Worm (Caenorhabditis elegans) whole organism, L2 larva: ENCODE data around the gene Y66D12A.13.

ENCODE experiments used
- C34F6.9 ChIP-seq: fragments of 150-350 bp; optimal IDR thresholded peaks from 2 replicates; lab custom pipeline; 2014; ENCODE audit warnings: missing biosample characterization, missing genetic modification characterization
- alr-1 ChIP-seq: fragments of 150-350 bp; optimal IDR thresholded peaks from 2 replicates; lab custom pipeline; 2014; ENCODE audit warnings: missing biosample characterization, missing genetic modification characterization
- ama-1 ChIP-seq: fragments of 150-350 bp; optimal IDR thresholded peaks from 2 replicates; lab custom pipeline; 2018; ENCODE audit warnings: inconsistent platforms
- elt-1 ChIP-seq: fragments of 150-350 bp; optimal IDR thresholded peaks from 2 replicates; lab custom pipeline; 2014; ENCODE audit warnings: missing biosample characterization, missing genetic modification characterization
- mab-5 ChIP-seq: fragments of 150-350 bp; optimal IDR thresholded peaks from 2 replicates; lab custom pipeline; 2014; ENCODE audit warnings: missing biosample characterization, missing genetic modification characterization
- mdl-1 ChIP-seq, 2 experiments: fragments of 150-350 bp in 1 of 2; sonication (generic microtip) in 1 of 2; optimal IDR thresholded peaks; 2 replicates each; lab custom pipeline; 2017; ENCODE audit warnings: missing biosample characterization in 2 of 2, missing genetic modification characterization in 2 of 2
- nhr-10 ChIP-seq: sonication (generic microtip); optimal IDR thresholded peaks from 2 replicates; lab custom pipeline; 2017; ENCODE audit warnings: missing biosample characterization, missing genetic modification characterization
- skn-1 ChIP-seq: sonication (generic microtip); optimal IDR thresholded peaks from 2 replicates; lab custom pipeline; 2017; ENCODE audit warnings: missing biosample characterization, missing genetic modification characterization
- snpc-4 ChIP-seq: fragments of 150-350 bp; optimal IDR thresholded peaks from 2 replicates; lab custom pipeline; 2014; ENCODE audit warnings: missing biosample characterization, missing genetic modification characterization
- unc-62 ChIP-seq: fragments of 150-350 bp; optimal IDR thresholded peaks from 2 replicates; lab custom pipeline; 2014; ENCODE audit warnings: missing biosample characterization, missing genetic modification reagents, missing genetic modification characterization
- zag-1 ChIP-seq: fragments of 150-350 bp; optimal IDR thresholded peaks from 2 replicates; lab custom pipeline; 2014; ENCODE audit warnings: missing biosample characterization, missing genetic modification characterization
- ztf-11 ChIP-seq: sonication (generic microtip); optimal IDR thresholded peaks from 2 replicates; lab custom pipeline; 2017; ENCODE audit warnings: missing biosample characterization, missing genetic modification characterization

- TF ChIP-seq unc-62 (GFP tag; lab: Kevin White, UChicago) (no peak), snpc-4 (tag; lab: Kevin White, UChicago) (no peak), skn-1 (tag; lab: Kevin White, UChicago) (no peak), ama-1 (no peak), nhr-10 (tag; lab: Kevin White, UChicago) (no peak), alr-1 (no peak), elt-1 (tag; lab: Kevin White, UChicago) (no peak), C34F6.9 (tag; lab: Kevin White, UChicago) (no peak), zag-1 (tag; lab: Kevin White, UChicago) (no peak), mab-5 (tag; lab: Kevin White, UChicago) (no peak), ztf-11 (tag; lab: Kevin White, UChicago) (no peak), mdl-1 (tag; optimal IDR thresholded peaks at IDR 0.05; lab: Kevin White, UChicago) (no peak)
Observed at ce11 chrIII:11559677-11560076, 11.5 kb downstream of the Y66D12A.13 start.
